Fruit fly (Drosophila melanogaster) whole organism, adult: ENCODE results near the gene Las.

ENCODE experiments used
- CG11617 ChIP-seq: fragments of 200-800 bp; sonication (Bioruptor generic); optimal IDR thresholded peaks from 2 replicates; lab custom pipeline; 2017; ENCODE audit warnings: mild to moderate bottlenecking, missing biosample characterization, missing genetic modification reagents, missing genetic modification characterization
- CG12768 ChIP-seq: fragments of 200-800 bp; sonication (Bioruptor generic); optimal IDR thresholded peaks from 2 replicates; lab custom pipeline; 2017; ENCODE audit warnings: missing biosample characterization, missing genetic modification characterization, mild to moderate bottlenecking, moderate library complexity, missing genetic modification reagents
- CG14711 ChIP-seq: fragments of 200-800 bp; sonication (Bioruptor generic); optimal IDR thresholded peaks from 2 replicates; lab custom pipeline; 2018; ENCODE audit warnings: missing biosample characterization, mild to moderate bottlenecking, missing genetic modification characterization, moderate library complexity
- CG1620 ChIP-seq: fragments of 200-800 bp; sonication (Bioruptor generic); optimal IDR thresholded peaks from 2 replicates; lab custom pipeline; 2016; ENCODE audit warnings: missing biosample characterization, missing genetic modification characterization
- CG33017 ChIP-seq: fragments of 200-800 bp; sonication (Bioruptor generic); optimal IDR thresholded peaks from 2 replicates; lab custom pipeline; 2018; ENCODE audit warnings: missing biosample characterization, mild to moderate bottlenecking, missing genetic modification characterization, moderate library complexity
- CG5204 ChIP-seq: fragments of 200-800 bp; sonication (Bioruptor generic); optimal IDR thresholded peaks from 2 replicates; lab custom pipeline; 2016; ENCODE audit warnings: missing biosample characterization, missing genetic modification characterization
- CG7045 ChIP-seq: fragments of 200-800 bp; sonication (Bioruptor generic); optimal IDR thresholded peaks from 2 replicates; lab custom pipeline; 2017; ENCODE audit warnings: missing biosample characterization, mild to moderate bottlenecking, missing genetic modification characterization
- CG7101 ChIP-seq: fragments of 200-800 bp; sonication (Bioruptor generic); optimal IDR thresholded peaks from 2 replicates; lab custom pipeline; 2018; ENCODE audit warnings: missing biosample characterization, mild to moderate bottlenecking, missing genetic modification characterization, moderate library complexity
- Clk ChIP-seq: fragments of 200-800 bp; sonication (Bioruptor generic); optimal IDR thresholded peaks from 2 replicates; lab custom pipeline; 2017; ENCODE audit warnings: missing biosample characterization, missing genetic modification characterization
- Crg-1 ChIP-seq: fragments of 200-800 bp; sonication (Bioruptor generic); optimal IDR thresholded peaks from 2 replicates; lab custom pipeline; 2016; ENCODE audit warnings: missing biosample characterization, missing genetic modification characterization
- Hr96 ChIP-seq: fragments of 200-800 bp; sonication (Bioruptor generic); optimal IDR thresholded peaks from 2 replicates; lab custom pipeline; 2016; ENCODE audit warnings: missing biosample characterization, missing genetic modification characterization
- Mnt ChIP-seq: fragments of 200-800 bp; sonication (Bioruptor generic); optimal IDR thresholded peaks from 2 replicates; lab custom pipeline; 2016; ENCODE audit warnings: missing biosample characterization, mild to moderate bottlenecking, missing genetic modification characterization
- bab1 ChIP-seq: fragments of 200-800 bp; sonication (Bioruptor generic); optimal IDR thresholded peaks from 3 replicates; lab custom pipeline; 2019; ENCODE audit warnings: missing biosample characterization, mild to moderate bottlenecking, missing genetic modification characterization, moderate library complexity
- cic ChIP-seq: fragments of 200-800 bp; sonication (Bioruptor generic); optimal IDR thresholded peaks from 2 replicates; lab custom pipeline; 2017; ENCODE audit warnings: missing biosample characterization, mild to moderate bottlenecking, missing genetic modification characterization, moderate library complexity
- cnc ChIP-seq, 2 experiments: fragments of >200 bp; optimal IDR thresholded peaks; 2 replicates each; lab custom pipeline; 2017
- kay ChIP-seq: fragments of 200-800 bp; sonication (Bioruptor generic); peaks from one replicate; lab custom pipeline; 2016; ENCODE audit warnings: missing biosample characterization, missing genetic modification characterization, borderline replicate concordance
- ovo ChIP-seq: fragments of 200-800 bp; sonication (Bioruptor generic); optimal IDR thresholded peaks from 2 replicates; lab custom pipeline; 2016; ENCODE audit warnings: missing biosample characterization, missing genetic modification characterization
- pad ChIP-seq: fragments of 200-800 bp; sonication (Bioruptor generic); optimal IDR thresholded peaks from 3 replicates; lab custom pipeline; 2017; ENCODE audit warnings: missing biosample characterization, missing genetic modification characterization, mild to moderate bottlenecking, moderate library complexity, missing genetic modification reagents
- tj ChIP-seq: fragments of 200-800 bp; sonication (Bioruptor generic); optimal IDR thresholded peaks from 3 replicates; lab custom pipeline; 2017; ENCODE audit warnings: missing biosample characterization, mild to moderate bottlenecking, missing genetic modification characterization, moderate library complexity
- toe ChIP-seq: fragments of 200-800 bp; sonication (Bioruptor generic); optimal IDR thresholded peaks from 2 replicates; lab custom pipeline; 2016; ENCODE audit warnings: missing biosample characterization, missing genetic modification characterization

Gene Las

dm6 chr3L:20447957-20448356, 15.8 kb upstream of the Las start:
- TF ChIP-seq CG11617 (GFP tag; lab: Kevin White, UChicago) (peak; percentile 4), CG7045 (GFP tag; lab: Kevin White, UChicago) (no peak), CG12768 (peak; percentile 4), kay (GFP tag; lab: Kevin White, UChicago) (no peak), tj (GFP tag; lab: Kevin White, UChicago) (no peak), Hr96 (GFP tag; lab: Kevin White, UChicago) (no peak), CG14711 (tag; lab: Kevin White, UChicago) (peak; percentile 17), CG5204 (GFP tag; lab: Kevin White, UChicago) (no peak), toe (GFP tag; lab: Kevin White, UChicago) (no peak), bab1 (GFP tag; lab: Kevin White, UChicago) (no peak), CG7101 (tag; lab: Kevin White, UChicago) (peak; percentile 35), CG1620 (GFP tag; lab: Kevin White, UChicago) (no peak), cnc (optimal IDR thresholded peaks at IDR 0.05; lab: Kevin White, UChicago) (no peak), ovo (GFP tag; lab: Kevin White, UChicago) (no peak), Clk (GFP tag; lab: Kevin White, UChicago) (no peak), Crg-1 (no peak), CG33017 (tag; lab: Kevin White, UChicago) (no peak)

- TF ChIP-seq CG7045 (GFP tag; lab: Kevin White, UChicago) (no peak), Clk (GFP tag; lab: Kevin White, UChicago) (no peak), CG33017 (tag; lab: Kevin White, UChicago) (no peak), kay (GFP tag; lab: Kevin White, UChicago) (no peak), CG1620 (GFP tag; lab: Kevin White, UChicago) (no peak), Crg-1 (no peak), cnc (optimal IDR thresholded peaks at IDR 0.05; lab: Kevin White, UChicago) (no peak), Mnt (no peak), CG5204 (GFP tag; lab: Kevin White, UChicago) (no peak), CG7101 (tag; lab: Kevin White, UChicago) (no peak), bab1 (GFP tag; lab: Kevin White, UChicago) (no peak), tj (GFP tag; lab: Kevin White, UChicago) (no peak), Hr96 (GFP tag; lab: Kevin White, UChicago) (no peak), pad (GFP tag; lab: Kevin White, UChicago) (no peak)
Observed at dm6 chr3L:20447337-20447736, 15.2 kb upstream of the Las start.

dm6 chr3L:20446030-20446429, 13.9 kb upstream of the Las start:
- TF ChIP-seq Mnt (peak; percentile 34), CG7101 (tag; lab: Kevin White, UChicago) (no peak), cic (GFP tag; lab: Kevin White, UChicago) (peak; percentile 36)

- TF ChIP-seq pad (GFP tag; lab: Kevin White, UChicago) (peak; percentile 41), CG1620 (GFP tag; lab: Kevin White, UChicago) (peak; percentile 18), CG14711 (tag; lab: Kevin White, UChicago) (peak; percentile 85), CG33017 (tag; lab: Kevin White, UChicago) (peak; percentile 89), Hr96 (GFP tag; lab: Kevin White, UChicago) (peak; percentile 61), CG12768 (peak; percentile 91), CG5204 (GFP tag; lab: Kevin White, UChicago) (peak; percentile 32), CG11617 (GFP tag; lab: Kevin White, UChicago) (peak; percentile 88), CG7101 (tag; lab: Kevin White, UChicago) (peak; percentile 90), Mnt (peak; percentile 57), CG7045 (GFP tag; lab: Kevin White, UChicago) (peak; percentile 76), Clk (GFP tag; lab: Kevin White, UChicago) (peak; percentile 49), cnc (optimal IDR thresholded peaks at IDR 0.05; lab: Kevin White, UChicago) (no peak), cic (GFP tag; lab: Kevin White, UChicago) (peak; percentile 9), bab1 (GFP tag; lab: Kevin White, UChicago) (peak; percentile 68), kay (GFP tag; lab: Kevin White, UChicago) (peak; percentile 86), Crg-1 (peak; percentile 3), tj (GFP tag; lab: Kevin White, UChicago) (peak; percentile 41), toe (GFP tag; lab: Kevin White, UChicago) (peak; percentile 8), ovo (GFP tag; lab: Kevin White, UChicago) (no peak)
Observed at dm6 chr3L:20444815-20445519, 12.8 kb upstream of the Las start.

dm6 chr3L:20442674-20443313, 10.6 kb upstream of the Las start:
- no peak for TF ChIP-seq tj (GFP tag; lab: Kevin White, UChicago)
- TF ChIP-seq CG33017 (tag; lab: Kevin White, UChicago), result no peak
